Fruit fly (Drosophila melanogaster) whole organism, adult: Measurements from ENCODE around the gene CG18662.

Source experiments
- Crg-1 ChIP-seq: fragments of 200-800 bp; sonication (Bioruptor generic); optimal IDR thresholded peaks from 2 replicates; lab custom pipeline; 2016; ENCODE audit warnings: missing biosample characterization, missing genetic modification characterization
- cic ChIP-seq: fragments of 200-800 bp; sonication (Bioruptor generic); optimal IDR thresholded peaks from 2 replicates; lab custom pipeline; 2017; ENCODE audit warnings: missing biosample characterization, mild to moderate bottlenecking, missing genetic modification characterization, moderate library complexity

- TF ChIP-seq Crg-1 (no peak), cic (GFP tag; lab: Kevin White, UChicago) (no peak)
These were observed 15.8 kb upstream of the CG18662 start, which contains the start of gene CG32984 for dm6 chr2L:8964657-8965056.
